Fruit fly (Drosophila melanogaster) whole organism, adult: ENCODE results near the gene CG9664.
A peak's percentile ranks its signal among the peaks of the same experiment; 100 is the strongest.

Experiments
- CG11617 ChIP-seq: fragments of 200-800 bp; sonication (Bioruptor generic); optimal IDR thresholded peaks from 2 replicates; lab custom pipeline; 2017; ENCODE audit warnings: mild to moderate bottlenecking, missing biosample characterization, missing genetic modification reagents, missing genetic modification characterization
- CG12768 ChIP-seq: fragments of 200-800 bp; sonication (Bioruptor generic); optimal IDR thresholded peaks from 2 replicates; lab custom pipeline; 2017; ENCODE audit warnings: missing biosample characterization, missing genetic modification characterization, mild to moderate bottlenecking, moderate library complexity, missing genetic modification reagents
- CG14711 ChIP-seq: fragments of 200-800 bp; sonication (Bioruptor generic); optimal IDR thresholded peaks from 2 replicates; lab custom pipeline; 2018; ENCODE audit warnings: missing biosample characterization, mild to moderate bottlenecking, missing genetic modification characterization, moderate library complexity
- CG1620 ChIP-seq: fragments of 200-800 bp; sonication (Bioruptor generic); optimal IDR thresholded peaks from 2 replicates; lab custom pipeline; 2016; ENCODE audit warnings: missing biosample characterization, missing genetic modification characterization
- CG33017 ChIP-seq: fragments of 200-800 bp; sonication (Bioruptor generic); optimal IDR thresholded peaks from 2 replicates; lab custom pipeline; 2018; ENCODE audit warnings: missing biosample characterization, mild to moderate bottlenecking, missing genetic modification characterization, moderate library complexity
- CG5204 ChIP-seq: fragments of 200-800 bp; sonication (Bioruptor generic); optimal IDR thresholded peaks from 2 replicates; lab custom pipeline; 2016; ENCODE audit warnings: missing biosample characterization, missing genetic modification characterization
- CG7045 ChIP-seq: fragments of 200-800 bp; sonication (Bioruptor generic); optimal IDR thresholded peaks from 2 replicates; lab custom pipeline; 2017; ENCODE audit warnings: missing biosample characterization, mild to moderate bottlenecking, missing genetic modification characterization
- CG7101 ChIP-seq: fragments of 200-800 bp; sonication (Bioruptor generic); optimal IDR thresholded peaks from 2 replicates; lab custom pipeline; 2018; ENCODE audit warnings: missing biosample characterization, mild to moderate bottlenecking, missing genetic modification characterization, moderate library complexity
- Clk ChIP-seq: fragments of 200-800 bp; sonication (Bioruptor generic); optimal IDR thresholded peaks from 2 replicates; lab custom pipeline; 2017; ENCODE audit warnings: missing biosample characterization, missing genetic modification characterization
- Crg-1 ChIP-seq: fragments of 200-800 bp; sonication (Bioruptor generic); optimal IDR thresholded peaks from 2 replicates; lab custom pipeline; 2016; ENCODE audit warnings: missing biosample characterization, missing genetic modification characterization
- Hr96 ChIP-seq: fragments of 200-800 bp; sonication (Bioruptor generic); optimal IDR thresholded peaks from 2 replicates; lab custom pipeline; 2016; ENCODE audit warnings: missing biosample characterization, missing genetic modification characterization
- Mnt ChIP-seq: fragments of 200-800 bp; sonication (Bioruptor generic); optimal IDR thresholded peaks from 2 replicates; lab custom pipeline; 2016; ENCODE audit warnings: missing biosample characterization, mild to moderate bottlenecking, missing genetic modification characterization
- bab1 ChIP-seq: fragments of 200-800 bp; sonication (Bioruptor generic); optimal IDR thresholded peaks from 3 replicates; lab custom pipeline; 2019; ENCODE audit warnings: missing biosample characterization, mild to moderate bottlenecking, missing genetic modification characterization, moderate library complexity
- cic ChIP-seq: fragments of 200-800 bp; sonication (Bioruptor generic); optimal IDR thresholded peaks from 2 replicates; lab custom pipeline; 2017; ENCODE audit warnings: missing biosample characterization, mild to moderate bottlenecking, missing genetic modification characterization, moderate library complexity
- cnc ChIP-seq, 2 experiments: fragments of >200 bp; optimal IDR thresholded peaks; 2 replicates each; lab custom pipeline; 2017
- kay ChIP-seq: fragments of 200-800 bp; sonication (Bioruptor generic); peaks from one replicate; lab custom pipeline; 2016; ENCODE audit warnings: missing biosample characterization, missing genetic modification characterization, borderline replicate concordance
- ovo ChIP-seq: fragments of 200-800 bp; sonication (Bioruptor generic); optimal IDR thresholded peaks from 2 replicates; lab custom pipeline; 2016; ENCODE audit warnings: missing biosample characterization, missing genetic modification characterization
- pad ChIP-seq: fragments of 200-800 bp; sonication (Bioruptor generic); optimal IDR thresholded peaks from 3 replicates; lab custom pipeline; 2017; ENCODE audit warnings: missing biosample characterization, missing genetic modification characterization, mild to moderate bottlenecking, moderate library complexity, missing genetic modification reagents
- tj ChIP-seq: fragments of 200-800 bp; sonication (Bioruptor generic); optimal IDR thresholded peaks from 3 replicates; lab custom pipeline; 2017; ENCODE audit warnings: missing biosample characterization, mild to moderate bottlenecking, missing genetic modification characterization, moderate library complexity
- toe ChIP-seq: fragments of 200-800 bp; sonication (Bioruptor generic); optimal IDR thresholded peaks from 2 replicates; lab custom pipeline; 2016; ENCODE audit warnings: missing biosample characterization, missing genetic modification characterization

Gene CG9664

DNA sequence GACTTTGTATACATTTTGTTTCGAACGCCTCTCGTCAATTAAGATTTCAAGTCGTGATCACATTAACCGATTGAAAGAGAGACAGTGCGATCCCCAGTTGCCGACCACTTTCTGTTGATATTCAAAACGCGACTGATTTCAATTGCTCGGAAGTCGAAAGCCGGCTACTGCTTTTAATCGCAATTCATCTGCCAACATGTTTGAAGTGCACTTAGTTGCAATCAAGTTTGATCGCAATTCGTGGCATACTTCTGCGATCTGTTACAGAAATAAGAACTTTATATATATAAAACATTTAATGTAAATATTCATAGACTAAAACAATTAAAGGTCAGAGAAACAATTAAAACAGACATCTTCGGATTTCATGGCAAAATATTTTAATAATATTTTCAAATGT, at the start of gene CG9664:
TSS of gene CG9664 (minus strand) at position 135 of the 400 bp plus-strand sequence.
- peak; percentile 24 for TF ChIP-seq kay (GFP tag; lab: Kevin White, UChicago)
- peak; percentile 13 for TF ChIP-seq CG33017 (tag; lab: Kevin White, UChicago)
- TF ChIP-seq tj = no peak
- no peak for TF ChIP-seq bab1 (GFP tag; lab: Kevin White, UChicago)
- no peak for TF ChIP-seq CG5204
- TF ChIP-seq CG11617 (GFP tag; lab: Kevin White, UChicago) = no peak

DNA sequence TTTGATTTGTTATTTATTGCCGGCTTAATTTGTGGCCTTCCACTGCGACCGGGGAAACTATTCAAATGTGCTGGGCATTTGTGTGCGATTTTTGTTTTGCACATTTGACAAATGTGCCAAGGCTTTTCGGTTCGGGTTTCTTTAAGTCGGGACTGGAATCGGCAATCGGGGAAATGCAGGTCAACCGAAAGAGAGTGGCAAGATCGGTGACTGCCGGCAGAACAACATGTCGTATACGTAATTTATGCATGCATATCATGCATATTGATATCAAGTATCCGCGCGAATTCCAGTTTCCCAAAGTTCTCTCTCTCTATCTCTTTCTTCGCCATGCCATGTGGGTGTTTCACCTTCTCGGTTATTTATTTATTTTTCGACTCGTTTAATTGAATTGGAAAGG, 47.9 kb upstream of the CG9664 start:
- TF ChIP-seq CG14711 (tag; lab: Kevin White, UChicago) = no peak
- TF ChIP-seq cnc (optimal IDR thresholded peaks at IDR 0.05; lab: Kevin White, UChicago) = no peak
- no peak for TF ChIP-seq Mnt (GFP tag; lab: Kevin White, UChicago)
- TF ChIP-seq CG11617 (GFP tag; lab: Kevin White, UChicago) = no peak
- no peak for TF ChIP-seq Clk
- TF ChIP-seq Hr96 (GFP tag; lab: Kevin White, UChicago) = no peak
- no peak for TF ChIP-seq CG12768 (GFP tag; lab: Kevin White, UChicago)
- no peak for TF ChIP-seq bab1 (GFP tag; lab: Kevin White, UChicago)
- TF ChIP-seq CG1620 = no peak
- TF ChIP-seq CG5204 = no peak
- TF ChIP-seq tj = no peak
- TF ChIP-seq toe (GFP tag; lab: Kevin White, UChicago) = no peak
- no peak for TF ChIP-seq cic (GFP tag; lab: Kevin White, UChicago)
- TF ChIP-seq CG7101 = no peak
- TF ChIP-seq CG7045 (GFP tag; lab: Kevin White, UChicago) = no peak
- no peak for TF ChIP-seq CG33017 (tag; lab: Kevin White, UChicago)
- TF ChIP-seq Crg-1 (GFP tag; lab: Kevin White, UChicago) = no peak
- no peak for TF ChIP-seq kay (GFP tag; lab: Kevin White, UChicago)
- no peak for TF ChIP-seq ovo (GFP tag; lab: Kevin White, UChicago)
- TF ChIP-seq pad (GFP tag; lab: Kevin White, UChicago) = no peak

DNA sequence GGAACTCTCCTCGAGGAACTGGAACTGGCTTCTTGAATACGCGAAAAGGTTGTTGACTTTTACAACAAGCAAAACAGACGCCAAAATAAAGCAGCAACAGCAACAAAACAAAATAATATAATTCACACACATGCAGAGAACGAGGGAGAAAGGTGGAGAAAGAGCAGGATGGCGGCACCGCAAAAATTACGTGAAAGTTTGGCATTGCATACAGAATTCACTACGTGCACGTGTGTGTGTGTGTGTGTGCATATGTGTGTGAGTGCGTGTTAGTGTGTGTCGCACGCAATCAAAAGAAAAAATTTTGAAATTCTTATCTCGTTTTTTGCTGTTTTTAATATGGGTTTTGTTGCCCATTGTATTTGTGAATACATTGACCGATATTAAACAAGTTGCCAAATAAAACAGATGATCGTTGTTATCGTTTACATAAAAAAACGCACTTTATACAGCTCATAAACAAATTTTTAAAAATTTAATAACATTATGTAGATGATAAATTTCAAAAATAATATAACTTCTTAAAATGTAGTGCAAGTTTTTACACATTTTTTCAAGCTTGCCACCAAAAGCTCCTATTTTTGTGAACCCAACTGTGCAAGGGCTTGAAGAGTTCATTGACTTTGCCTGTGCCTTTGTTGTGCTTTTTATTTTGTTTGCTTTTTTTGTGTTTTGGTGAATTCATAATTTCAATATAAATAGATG, 46.9 kb upstream of the CG9664 start:
- no peak for TF ChIP-seq CG1620
- no peak for TF ChIP-seq tj
- no peak for TF ChIP-seq ovo (GFP tag; lab: Kevin White, UChicago)
- TF ChIP-seq kay (GFP tag; lab: Kevin White, UChicago) = no peak
- no peak for TF ChIP-seq Mnt (GFP tag; lab: Kevin White, UChicago)
- TF ChIP-seq CG33017 (tag; lab: Kevin White, UChicago) = no peak
- TF ChIP-seq CG7045 (GFP tag; lab: Kevin White, UChicago) = no peak
- TF ChIP-seq pad (GFP tag; lab: Kevin White, UChicago) = no peak
- TF ChIP-seq CG14711 (tag; lab: Kevin White, UChicago) = no peak
- no peak for TF ChIP-seq cic (GFP tag; lab: Kevin White, UChicago)
- no peak for TF ChIP-seq CG7101
- no peak for TF ChIP-seq bab1 (GFP tag; lab: Kevin White, UChicago)

DNA sequence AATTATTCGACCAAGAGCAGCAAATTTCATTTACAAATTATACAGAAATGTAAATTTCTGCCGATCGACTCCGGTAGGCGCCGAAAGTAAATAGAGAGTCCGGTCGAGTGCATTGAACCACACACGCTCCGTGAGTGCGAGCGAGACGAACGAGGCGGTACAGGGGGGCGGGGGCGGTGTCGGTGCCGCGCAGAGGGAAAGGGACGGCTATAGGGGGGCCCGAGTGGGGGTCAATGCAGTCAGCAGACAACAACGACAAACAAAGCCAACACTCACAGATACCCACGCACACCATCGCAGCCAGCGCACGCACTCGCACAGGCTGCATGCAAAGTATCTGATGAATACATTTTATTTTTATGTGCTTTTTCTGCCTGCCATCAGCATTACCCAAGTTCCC, 44.9 kb upstream of the CG9664 start:
- TF ChIP-seq cnc (optimal IDR thresholded peaks at IDR 0.05; lab: Kevin White, UChicago) (no peak), kay (GFP tag; lab: Kevin White, UChicago) (no peak)

DNA sequence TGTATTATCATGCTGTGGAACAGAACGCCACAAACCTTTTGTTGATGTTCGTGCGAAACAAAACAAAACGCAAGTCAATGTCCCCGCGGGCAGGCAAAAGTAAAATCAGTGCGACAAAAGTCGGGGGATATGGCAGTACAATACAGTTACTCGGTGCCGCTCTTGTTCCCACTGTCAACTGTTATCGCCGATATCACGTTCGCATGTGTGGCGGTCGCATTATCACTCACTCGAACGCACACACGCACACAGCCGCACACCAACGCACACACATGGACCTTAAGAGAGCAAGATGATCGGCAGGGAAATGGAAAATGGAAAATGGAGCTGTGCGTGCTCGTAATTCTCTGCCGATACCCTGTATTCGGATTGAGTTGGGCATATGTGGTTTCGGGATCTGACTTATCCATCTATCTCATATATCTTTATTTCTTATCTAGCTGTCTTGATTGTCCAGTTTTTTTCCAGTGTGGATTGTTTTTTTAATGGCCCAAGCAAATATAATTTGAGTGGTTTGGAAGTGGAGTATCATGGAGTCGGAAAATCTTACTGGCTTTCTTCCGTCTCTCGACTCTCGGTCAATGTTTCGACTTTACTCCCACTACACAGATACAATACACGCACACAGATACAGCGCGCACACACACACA, 44.2 kb upstream of the CG9664 start:
- TF ChIP-seq CG1620 = no peak

DNA sequence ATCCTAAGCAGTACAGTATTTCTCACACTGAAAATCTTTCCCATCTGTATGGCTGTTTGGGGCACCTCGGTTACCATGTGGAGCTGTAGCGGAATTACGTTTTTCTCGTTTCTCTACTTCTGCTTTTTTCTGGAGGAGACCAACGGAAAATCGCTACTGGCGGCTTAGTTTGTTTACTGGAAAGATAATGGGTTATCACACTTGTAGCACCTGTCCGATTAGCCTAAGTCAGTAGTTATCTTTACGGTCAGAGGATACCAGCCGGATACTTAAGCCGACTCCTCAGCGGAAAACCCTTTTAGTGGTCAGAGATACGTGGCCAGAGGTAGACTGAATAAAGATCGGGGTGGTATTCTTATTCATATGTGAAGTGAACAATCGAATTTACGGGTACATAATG, 38.0 kb upstream of the CG9664 start, which contains the start of gene CG15408:
TSS of gene CG15408 (plus strand) at position 301 of the 400 bp plus-strand sequence.
- TF ChIP-seq cnc (optimal IDR thresholded peaks at IDR 0.05; lab: Kevin White, UChicago) (no peak), CG1620 (no peak), pad (GFP tag; lab: Kevin White, UChicago) (no peak), CG14711 (tag; lab: Kevin White, UChicago) (no peak), CG33017 (tag; lab: Kevin White, UChicago) (no peak), Mnt (GFP tag; lab: Kevin White, UChicago) (no peak), ovo (GFP tag; lab: Kevin White, UChicago) (no peak), kay (GFP tag; lab: Kevin White, UChicago) (no peak), Hr96 (GFP tag; lab: Kevin White, UChicago) (no peak), Crg-1 (GFP tag; lab: Kevin White, UChicago) (no peak), CG5204 (no peak), CG7101 (no peak), CG12768 (GFP tag; lab: Kevin White, UChicago) (no peak), CG7045 (GFP tag; lab: Kevin White, UChicago) (no peak), CG11617 (GFP tag; lab: Kevin White, UChicago) (no peak)

DNA sequence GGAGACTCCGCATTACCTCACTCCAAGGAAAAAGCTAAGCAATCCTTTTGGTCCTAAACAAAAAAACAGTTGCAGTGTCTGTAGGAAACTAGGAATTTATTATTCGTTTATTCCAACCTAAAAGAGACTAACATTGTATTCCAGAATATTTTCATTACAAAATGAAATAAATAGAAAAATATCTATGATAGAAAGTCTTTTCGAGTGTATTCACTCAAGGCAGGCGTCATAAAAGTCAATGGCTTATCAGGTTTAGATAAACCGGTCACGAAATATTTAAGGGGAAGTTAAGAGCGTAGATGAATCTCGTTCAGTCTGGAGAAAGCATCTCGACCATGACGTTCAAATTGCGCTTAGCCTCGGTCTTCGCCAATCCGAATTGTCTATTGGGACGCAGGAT, 36.1 kb upstream of the CG9664 start, which contains the start of gene CG3285:
TSS of gene CG3285 (plus strand) at position 301 of the 400 bp plus-strand sequence.
- no peak for TF ChIP-seq kay (GFP tag; lab: Kevin White, UChicago)
- TF ChIP-seq bab1 (GFP tag; lab: Kevin White, UChicago) = no peak
- no peak for TF ChIP-seq cic (GFP tag; lab: Kevin White, UChicago)
